Worm (Caenorhabditis elegans) whole organism, L1 larva: ENCODE measurements around the gene srh-33.

Experiments used
- ama-1 ChIP-seq: fragments of 150-350 bp; optimal IDR thresholded peaks from 2 replicates; lab custom pipeline; 2014
- fkh-10 ChIP-seq: sonication (generic microtip); optimal IDR thresholded peaks from 2 replicates; lab custom pipeline; 2017; ENCODE audit warnings: missing biosample characterization, missing genetic modification reagents, missing genetic modification characterization
- fkh-4 ChIP-seq: sonication (generic microtip); optimal IDR thresholded peaks from 2 replicates; lab custom pipeline; 2016; ENCODE audit warnings: missing compliant biosample characterization, missing genetic modification characterization, borderline replicate concordance
- irx-1 ChIP-seq: sonication (generic microtip); optimal IDR thresholded peaks from 2 replicates; lab custom pipeline; 2016; ENCODE audit warnings: missing genetic modification characterization, missing compliant biosample characterization
- lin-14 ChIP-seq: fragments of 200-800 bp; sonication (Bioruptor generic); optimal IDR thresholded peaks from 2 replicates; lab custom pipeline; 2018; ENCODE audit warnings: mild to moderate bottlenecking, missing genetic modification characterization, moderate library complexity, missing compliant biosample characterization
- mab-9 ChIP-seq: fragments of 200-800 bp; sonication (Bioruptor generic); IDR thresholded peaks from 2 replicates; pipeline ENCODE4 v1.3.6; 2022; ENCODE audit warnings: missing genetic modification reagents, missing genetic modification characterization, missing compliant biosample characterization
- nhr-12 ChIP-seq: sonication (generic microtip); optimal IDR thresholded peaks from 2 replicates; lab custom pipeline; 2017; ENCODE audit warnings: missing biosample characterization, missing genetic modification characterization
- nhr-47 ChIP-seq: sonication (generic microtip); optimal IDR thresholded peaks from 2 replicates; lab custom pipeline; 2016; ENCODE audit warnings: mild to moderate bottlenecking, missing genetic modification characterization, moderate library complexity, missing compliant biosample characterization
- pag-3 ChIP-seq: sonication (generic microtip); optimal IDR thresholded peaks from 2 replicates; lab custom pipeline; 2017; ENCODE audit warnings: missing genetic modification characterization, mild to moderate bottlenecking, missing compliant biosample characterization, antibody characterized with exemption, borderline replicate concordance; ENCODE audit not compliant: insufficient read depth
- ztf-4 ChIP-seq: fragments of 150-350 bp; optimal IDR thresholded peaks from 2 replicates; lab custom pipeline; 2014; ENCODE audit warnings: missing biosample characterization, missing genetic modification characterization

- TF ChIP-seq fkh-10 (GFP tag; lab: Kevin White, UChicago), result no peak
- TF ChIP-seq irx-1 (tag; lab: Kevin White, UChicago), result no peak
- no peak for TF ChIP-seq mab-9
- TF ChIP-seq fkh-4 (tag; lab: Kevin White, UChicago), result no peak
- TF ChIP-seq ama-1 (lab: Kevin White, UChicago), result no peak
- no peak for TF ChIP-seq nhr-12 (tag; lab: Kevin White, UChicago)
- no peak for TF ChIP-seq lin-14 (GFP tag; lab: Kevin White, UChicago)
- no peak for TF ChIP-seq pag-3 (tag; lab: Kevin White, UChicago)
- TF ChIP-seq ztf-4, result no peak
- no peak for TF ChIP-seq nhr-47 (tag; lab: Kevin White, UChicago)
Observed at ce11 chrV:399721-400120, 43.4 kb downstream of the srh-33 start, which contains the start of gene scl-27.
